Fruit fly (Drosophila melanogaster): ENCODE measurements around the gene zen.

DNA sequence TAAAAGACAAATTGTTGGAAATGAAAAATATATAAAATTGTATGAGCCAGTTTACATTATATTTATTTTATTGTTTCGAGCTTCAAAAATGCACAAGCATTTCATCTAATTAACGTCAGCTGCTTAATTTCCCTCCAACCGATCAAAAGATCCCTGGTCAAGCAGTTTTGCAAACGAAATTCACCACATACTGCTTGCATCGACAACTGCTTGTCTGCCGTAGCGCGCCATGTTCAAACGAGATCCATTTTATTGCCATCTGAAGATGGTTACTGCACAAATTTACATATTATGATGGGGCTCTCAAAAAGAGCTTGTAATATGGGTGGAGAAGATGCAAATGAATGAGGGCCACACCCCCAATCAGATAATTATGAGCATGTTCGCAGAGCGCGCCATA is 14.3 kb upstream of the zen start:
- no peak for TF ChIP-seq tj (GFP tag; optimal IDR thresholded peaks at IDR 0.05)
- no peak for TF ChIP-seq CG12768 (GFP tag; optimal IDR thresholded peaks at IDR 0.05)
- no peak for TF ChIP-seq CG14711 (tag; optimal IDR thresholded peaks at IDR 0.05)
- no peak for TF ChIP-seq kay (GFP tag; ENCODE audit: borderline replicate concordance)
- no peak for TF ChIP-seq toe (GFP tag; optimal IDR thresholded peaks at IDR 0.05)
- TF ChIP-seq cic (GFP tag; optimal IDR thresholded peaks at IDR 0.05) = no peak
